Fruit fly (Drosophila melanogaster) whole organism, adult: Measurements from ENCODE around the gene app.
A peak's percentile ranks its signal among the peaks of the same experiment; 100 is the strongest.

ENCODE experiments used
- CG11617 ChIP-seq: fragments of 200-800 bp; sonication (Bioruptor generic); optimal IDR thresholded peaks from 2 replicates; lab custom pipeline; 2017; ENCODE audit warnings: mild to moderate bottlenecking, missing biosample characterization, missing genetic modification reagents, missing genetic modification characterization
- CG12768 ChIP-seq: fragments of 200-800 bp; sonication (Bioruptor generic); optimal IDR thresholded peaks from 2 replicates; lab custom pipeline; 2017; ENCODE audit warnings: missing biosample characterization, missing genetic modification characterization, mild to moderate bottlenecking, moderate library complexity, missing genetic modification reagents
- CG14711 ChIP-seq: fragments of 200-800 bp; sonication (Bioruptor generic); optimal IDR thresholded peaks from 2 replicates; lab custom pipeline; 2018; ENCODE audit warnings: missing biosample characterization, mild to moderate bottlenecking, missing genetic modification characterization, moderate library complexity
- CG1620 ChIP-seq: fragments of 200-800 bp; sonication (Bioruptor generic); optimal IDR thresholded peaks from 2 replicates; lab custom pipeline; 2016; ENCODE audit warnings: missing biosample characterization, missing genetic modification characterization
- CG33017 ChIP-seq: fragments of 200-800 bp; sonication (Bioruptor generic); optimal IDR thresholded peaks from 2 replicates; lab custom pipeline; 2018; ENCODE audit warnings: missing biosample characterization, mild to moderate bottlenecking, missing genetic modification characterization, moderate library complexity
- CG5204 ChIP-seq: fragments of 200-800 bp; sonication (Bioruptor generic); optimal IDR thresholded peaks from 2 replicates; lab custom pipeline; 2016; ENCODE audit warnings: missing biosample characterization, missing genetic modification characterization
- CG7045 ChIP-seq: fragments of 200-800 bp; sonication (Bioruptor generic); optimal IDR thresholded peaks from 2 replicates; lab custom pipeline; 2017; ENCODE audit warnings: missing biosample characterization, mild to moderate bottlenecking, missing genetic modification characterization
- CG7101 ChIP-seq: fragments of 200-800 bp; sonication (Bioruptor generic); optimal IDR thresholded peaks from 2 replicates; lab custom pipeline; 2018; ENCODE audit warnings: missing biosample characterization, mild to moderate bottlenecking, missing genetic modification characterization, moderate library complexity
- Clk ChIP-seq: fragments of 200-800 bp; sonication (Bioruptor generic); optimal IDR thresholded peaks from 2 replicates; lab custom pipeline; 2017; ENCODE audit warnings: missing biosample characterization, missing genetic modification characterization
- Crg-1 ChIP-seq: fragments of 200-800 bp; sonication (Bioruptor generic); optimal IDR thresholded peaks from 2 replicates; lab custom pipeline; 2016; ENCODE audit warnings: missing biosample characterization, missing genetic modification characterization
- Hr96 ChIP-seq: fragments of 200-800 bp; sonication (Bioruptor generic); optimal IDR thresholded peaks from 2 replicates; lab custom pipeline; 2016; ENCODE audit warnings: missing biosample characterization, missing genetic modification characterization
- Mnt ChIP-seq: fragments of 200-800 bp; sonication (Bioruptor generic); optimal IDR thresholded peaks from 2 replicates; lab custom pipeline; 2016; ENCODE audit warnings: missing biosample characterization, mild to moderate bottlenecking, missing genetic modification characterization
- bab1 ChIP-seq: fragments of 200-800 bp; sonication (Bioruptor generic); optimal IDR thresholded peaks from 3 replicates; lab custom pipeline; 2019; ENCODE audit warnings: missing biosample characterization, mild to moderate bottlenecking, missing genetic modification characterization, moderate library complexity
- cic ChIP-seq: fragments of 200-800 bp; sonication (Bioruptor generic); optimal IDR thresholded peaks from 2 replicates; lab custom pipeline; 2017; ENCODE audit warnings: missing biosample characterization, mild to moderate bottlenecking, missing genetic modification characterization, moderate library complexity
- cnc ChIP-seq, 2 experiments: fragments of >200 bp; optimal IDR thresholded peaks; 2 replicates each; lab custom pipeline; 2017
- kay ChIP-seq: fragments of 200-800 bp; sonication (Bioruptor generic); peaks from one replicate; lab custom pipeline; 2016; ENCODE audit warnings: missing biosample characterization, missing genetic modification characterization, borderline replicate concordance
- ovo ChIP-seq: fragments of 200-800 bp; sonication (Bioruptor generic); optimal IDR thresholded peaks from 2 replicates; lab custom pipeline; 2016; ENCODE audit warnings: missing biosample characterization, missing genetic modification characterization
- pad ChIP-seq: fragments of 200-800 bp; sonication (Bioruptor generic); optimal IDR thresholded peaks from 3 replicates; lab custom pipeline; 2017; ENCODE audit warnings: missing biosample characterization, missing genetic modification characterization, mild to moderate bottlenecking, moderate library complexity, missing genetic modification reagents
- tj ChIP-seq: fragments of 200-800 bp; sonication (Bioruptor generic); optimal IDR thresholded peaks from 3 replicates; lab custom pipeline; 2017; ENCODE audit warnings: missing biosample characterization, mild to moderate bottlenecking, missing genetic modification characterization, moderate library complexity
- toe ChIP-seq: fragments of 200-800 bp; sonication (Bioruptor generic); optimal IDR thresholded peaks from 2 replicates; lab custom pipeline; 2016; ENCODE audit warnings: missing biosample characterization, missing genetic modification characterization

Gene app

DNA sequence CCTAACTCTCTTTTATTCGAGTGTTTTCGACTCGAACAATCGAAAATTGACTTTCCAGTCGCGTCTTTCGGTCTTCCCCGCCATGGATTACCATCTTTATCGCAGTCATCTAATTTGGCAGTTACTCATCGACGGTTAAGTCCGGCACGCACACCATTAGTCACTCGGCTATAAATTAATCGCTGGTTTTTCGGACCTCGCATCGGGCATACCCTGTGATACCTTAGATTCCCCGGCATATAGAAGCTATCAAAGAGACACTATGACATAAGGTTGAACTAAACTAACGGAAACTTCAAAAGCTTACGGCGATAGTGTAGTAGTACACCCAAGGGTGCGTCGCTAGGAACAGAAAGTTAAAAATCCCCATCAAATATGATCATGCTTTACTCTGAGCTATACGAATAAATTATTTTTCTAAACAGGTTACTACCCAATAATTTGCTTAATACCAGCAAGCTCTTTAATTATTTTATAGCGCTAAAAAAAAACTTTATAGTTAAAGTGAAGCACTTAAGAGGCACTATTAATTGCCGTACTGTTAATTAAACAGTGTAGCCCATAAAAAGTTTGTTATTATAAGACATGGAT lies 87.7 kb downstream of the app start:
- TF ChIP-seq bab1 (peak; percentile 29), Clk (GFP tag; lab: Kevin White, UChicago) (no peak), cnc (optimal IDR thresholded peaks at IDR 0.05; lab: Kevin White, UChicago) (no peak), ovo (GFP tag; lab: Kevin White, UChicago) (peak; percentile 94), kay (GFP tag; lab: Kevin White, UChicago) (no peak), Crg-1 (GFP tag; lab: Kevin White, UChicago) (no peak), CG11617 (GFP tag; lab: Kevin White, UChicago) (peak; percentile 43), Mnt (GFP tag; lab: Kevin White, UChicago) (no peak), cic (GFP tag; lab: Kevin White, UChicago) (peak; percentile 60), CG14711 (tag; lab: Kevin White, UChicago) (no peak), tj (GFP tag; lab: Kevin White, UChicago) (no peak), toe (GFP tag; lab: Kevin White, UChicago) (peak; percentile 32), Hr96 (GFP tag; lab: Kevin White, UChicago) (no peak), CG12768 (no peak), CG7045 (GFP tag; lab: Kevin White, UChicago) (peak; percentile 26), CG33017 (peak; percentile 15), CG7101 (tag; lab: Kevin White, UChicago) (no peak), CG1620 (GFP tag; lab: Kevin White, UChicago) (no peak), CG5204 (no peak), pad (GFP tag; lab: Kevin White, UChicago) (no peak)

dm6 chr3L:12177301-12177700 lies 89.3 kb downstream of the app start, which contains the start of gene CAH2:
Gene CAH2, plus strand, starts transcription at chr3L:12177601.
- TF ChIP-seq ovo (GFP tag; lab: Kevin White, UChicago) = no peak
- no peak for TF ChIP-seq kay (GFP tag; lab: Kevin White, UChicago)
- TF ChIP-seq CG5204 = no peak
- no peak for TF ChIP-seq toe (GFP tag; lab: Kevin White, UChicago)
- TF ChIP-seq Clk (GFP tag; lab: Kevin White, UChicago) = no peak
- TF ChIP-seq cic (GFP tag; lab: Kevin White, UChicago) = no peak
- no peak for TF ChIP-seq CG33017
- no peak for TF ChIP-seq CG7045 (GFP tag; lab: Kevin White, UChicago)

- TF ChIP-seq CG5204 = no peak
- TF ChIP-seq CG33017 = no peak
- TF ChIP-seq cnc (optimal IDR thresholded peaks at IDR 0.05; lab: Kevin White, UChicago) = no peak
- TF ChIP-seq Crg-1 (GFP tag; lab: Kevin White, UChicago) = no peak
- TF ChIP-seq toe (GFP tag; lab: Kevin White, UChicago) = no peak
These were observed 91.3 kb downstream of the app start, which contains the start of gene Rh7 for dm6 chr3L:12175382-12175781. Gene Rh7, minus strand, starts transcription at chr3L:12175482.

DNA sequence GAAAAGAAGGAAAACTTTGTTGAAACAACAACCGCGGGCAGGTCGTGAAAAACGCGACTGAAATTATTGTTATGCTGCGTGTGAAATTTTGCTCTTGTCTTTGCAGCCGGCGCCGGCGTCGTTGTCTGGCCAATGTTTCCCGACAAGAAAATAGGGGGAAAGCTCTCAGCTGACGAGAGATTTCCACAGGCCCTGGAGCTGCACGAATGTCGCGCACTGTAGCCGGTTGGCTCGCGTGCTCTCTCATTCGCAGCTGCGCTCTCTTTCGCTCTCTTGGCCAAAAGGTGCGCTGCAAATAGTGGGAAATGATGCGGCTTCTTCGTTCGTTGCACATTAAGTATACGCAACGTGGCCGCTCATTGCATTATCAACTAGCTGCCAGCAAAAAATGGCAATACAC lies 102.9 kb downstream of the app start, which contains the start of gene CG9760:
TSS of gene CG9760 (minus strand) at position 43 of the 400 bp plus-strand sequence.
- no peak for TF ChIP-seq CG1620 (GFP tag; lab: Kevin White, UChicago)
- no peak for TF ChIP-seq kay (GFP tag; lab: Kevin White, UChicago)
- TF ChIP-seq CG33017 = no peak
- TF ChIP-seq pad (GFP tag; lab: Kevin White, UChicago) = no peak
- no peak for TF ChIP-seq cnc (optimal IDR thresholded peaks at IDR 0.05; lab: Kevin White, UChicago)
- TF ChIP-seq CG11617 (GFP tag; lab: Kevin White, UChicago) = no peak
- TF ChIP-seq Hr96 (GFP tag; lab: Kevin White, UChicago) = no peak
- TF ChIP-seq Clk (GFP tag; lab: Kevin White, UChicago) = no peak
- no peak for TF ChIP-seq ovo (GFP tag; lab: Kevin White, UChicago)
- no peak for TF ChIP-seq CG12768
- no peak for TF ChIP-seq Crg-1 (GFP tag; lab: Kevin White, UChicago)
- no peak for TF ChIP-seq CG5204
- no peak for TF ChIP-seq CG14711 (tag; lab: Kevin White, UChicago)
- no peak for TF ChIP-seq tj (GFP tag; lab: Kevin White, UChicago)

- no peak for TF ChIP-seq cnc (optimal IDR thresholded peaks at IDR 0.05; lab: Kevin White, UChicago)
- TF ChIP-seq ovo (GFP tag; lab: Kevin White, UChicago) = no peak
- TF ChIP-seq CG1620 (GFP tag; lab: Kevin White, UChicago) = no peak
- TF ChIP-seq kay (GFP tag; lab: Kevin White, UChicago) = no peak
- no peak for TF ChIP-seq cic (GFP tag; lab: Kevin White, UChicago)
These were observed 103.6 kb downstream of the app start for dm6 chr3L:12163082-12163481.

dm6 chr3L:12162156-12162682 lies 104.4 kb downstream of the app start:
- TF ChIP-seq kay (GFP tag; lab: Kevin White, UChicago) = no peak
- no peak for TF ChIP-seq CG7101 (tag; lab: Kevin White, UChicago)
- no peak for TF ChIP-seq CG12768
- no peak for TF ChIP-seq Mnt (GFP tag; lab: Kevin White, UChicago)
- no peak for TF ChIP-seq Clk (GFP tag; lab: Kevin White, UChicago)
- TF ChIP-seq CG33017 = no peak
- TF ChIP-seq CG14711 (tag; lab: Kevin White, UChicago) = no peak
- TF ChIP-seq CG11617 (GFP tag; lab: Kevin White, UChicago) = no peak
- no peak for TF ChIP-seq CG1620 (GFP tag; lab: Kevin White, UChicago)
- no peak for TF ChIP-seq pad (GFP tag; lab: Kevin White, UChicago)
- TF ChIP-seq ovo (GFP tag; lab: Kevin White, UChicago) = no peak
- TF ChIP-seq cnc (optimal IDR thresholded peaks at IDR 0.05; lab: Kevin White, UChicago) = no peak
- TF ChIP-seq tj (GFP tag; lab: Kevin White, UChicago) = no peak
